Worm (Caenorhabditis elegans) whole organism, mixed stage, embryonic: ENCODE measurements around the gene cht-4.

Experiments used
- blmp-1 ChIP-seq: fragments of 150-350 bp; optimal IDR thresholded peaks from 2 replicates; lab custom pipeline; 2014; ENCODE audit warnings: missing biosample characterization, missing genetic modification characterization
- mep-1 ChIP-seq: fragments of 150-350 bp; optimal IDR thresholded peaks from 2 replicates; lab custom pipeline; 2017; ENCODE audit warnings: missing biosample characterization, missing genetic modification reagents, missing genetic modification characterization, inconsistent platforms
- tbx-8 ChIP-seq: fragments of 200-800 bp; sonication (Bioruptor generic); optimal IDR thresholded peaks from 2 replicates; lab custom pipeline; 2018; ENCODE audit warnings: mild to moderate bottlenecking, missing genetic modification characterization, moderate library complexity, missing compliant biosample characterization
- unc-39 ChIP-seq: fragments of 150-350 bp; optimal IDR thresholded peaks from 2 replicates; lab custom pipeline; 2014; ENCODE audit warnings: missing biosample characterization, missing genetic modification characterization
- unc-62 ChIP-seq: fragments of 150-350 bp; optimal IDR thresholded peaks from 2 replicates; lab custom pipeline; 2014; ENCODE audit warnings: missing biosample characterization, missing genetic modification reagents, missing genetic modification characterization

ce11 chrIII:1682262-1682661, 25.0 kb upstream of the cht-4 start:
- TF ChIP-seq unc-39 (tag; lab: Kevin White, UChicago) (no peak), unc-62 (no peak), tbx-8 (GFP tag; lab: Kevin White, UChicago) (no peak), blmp-1 (tag; lab: Kevin White, UChicago) (no peak), mep-1 (tag; lab: Kevin White, UChicago) (no peak)
